Fruit fly (Drosophila melanogaster) whole organism, embryonic: ENCODE measurements around the gene DCP2.
A peak's percentile ranks its signal among the peaks of the same experiment; 100 is the strongest.

ENCODE experiments used
- Adf1 ChIP-seq: fragments of 200-800 bp; sonication (Bioruptor generic); IDR thresholded peaks from 2 replicates; pipeline ENCODE4 v1.3.6; 2022; ENCODE audit warnings: missing biosample characterization, missing genetic modification characterization
- C15 ChIP-seq: fragments of 200-800 bp; sonication (Bioruptor generic); IDR thresholded peaks from 3 replicates; pipeline ENCODE4 v1.3.6; 2022; ENCODE audit warnings: missing biosample characterization, missing genetic modification characterization
- CG1024 ChIP-seq: fragments of 200-800 bp; sonication (Bioruptor generic); IDR thresholded peaks from 2 replicates; pipeline ENCODE4 v1.3.6; 2022; ENCODE audit warnings: missing biosample characterization, missing genetic modification characterization
- CG10274 ChIP-seq: fragments of 200-800 bp; sonication (Bioruptor generic); optimal IDR thresholded peaks from 3 replicates; lab custom pipeline; 2017; ENCODE audit warnings: missing biosample characterization, mild to moderate bottlenecking, missing genetic modification characterization
- CG10543 ChIP-seq: fragments of 200-800 bp; sonication (Bioruptor generic); optimal IDR thresholded peaks from 3 replicates; lab custom pipeline; 2017; ENCODE audit warnings: missing biosample characterization, mild to moderate bottlenecking, missing genetic modification characterization, moderate library complexity
- CG11093 ChIP-seq: fragments of 200-800 bp; sonication (Bioruptor generic); IDR thresholded peaks from 3 replicates; pipeline ENCODE4 v1.3.6; 2022; ENCODE audit warnings: missing biosample characterization, missing genetic modification characterization
- CG18262 ChIP-seq: fragments of 200-800 bp; optimal IDR thresholded peaks from 3 replicates; lab custom pipeline; 2019; ENCODE audit warnings: missing biosample characterization, mild to moderate bottlenecking, missing genetic modification characterization, moderate library complexity
- CG2199 ChIP-seq: fragments of 200-800 bp; sonication (Bioruptor generic); IDR thresholded peaks from 3 replicates; pipeline ENCODE4 v1.3.6; 2022; ENCODE audit warnings: missing biosample characterization, missing genetic modification characterization
- CG30020 ChIP-seq: fragments of 200-800 bp; optimal IDR thresholded peaks from 2 replicates; lab custom pipeline; 2019; ENCODE audit warnings: missing biosample characterization, mild to moderate bottlenecking, missing genetic modification characterization, moderate library complexity
- CG30403 ChIP-seq: fragments of 200-800 bp; sonication (Bioruptor generic); optimal IDR thresholded peaks from 3 replicates; lab custom pipeline; 2016; ENCODE audit warnings: missing biosample characterization, missing genetic modification characterization
- CG4404 ChIP-seq: fragments of 200-800 bp; sonication (Bioruptor generic); IDR thresholded peaks from 2 replicates; pipeline ENCODE4 v1.3.6; 2022; ENCODE audit warnings: missing biosample characterization, missing genetic modification characterization
- CG4730 ChIP-seq: fragments of 200-800 bp; sonication (Bioruptor generic); IDR thresholded peaks from 2 replicates; pipeline ENCODE4 v1.3.6; 2022; ENCODE audit warnings: missing biosample characterization, missing genetic modification characterization
- CG7271 ChIP-seq: fragments of 200-800 bp; sonication (Bioruptor generic); optimal IDR thresholded peaks from 2 replicates; lab custom pipeline; 2018; ENCODE audit warnings: missing biosample characterization, mild to moderate bottlenecking, missing genetic modification characterization, moderate library complexity
- CG7928 ChIP-seq: fragments of 200-800 bp; sonication (Bioruptor generic); optimal IDR thresholded peaks from 2 replicates; lab custom pipeline; 2017; ENCODE audit warnings: missing biosample characterization, mild to moderate bottlenecking, missing genetic modification characterization
- CG8281 ChIP-seq: fragments of 200-800 bp; sonication (Bioruptor generic); optimal IDR thresholded peaks from 2 replicates; lab custom pipeline; 2018; ENCODE audit warnings: missing biosample characterization, mild to moderate bottlenecking, missing genetic modification characterization, moderate library complexity
- CG8290 ChIP-seq, 3 experiments: fragments of 200-800 bp; sonication (Bioruptor generic); optimal IDR thresholded peaks; 2 replicates each; lab custom pipeline; 2016 to 2019; ENCODE audit warnings: missing biosample characterization in 3 of 3, missing genetic modification characterization in 3 of 3, mild to moderate bottlenecking in 2 of 3, moderate library complexity in 1 of 3
- CG9727 ChIP-seq: fragments of 200-800 bp; sonication (Bioruptor generic); optimal IDR thresholded peaks from 3 replicates; lab custom pipeline; 2017; ENCODE audit warnings: missing biosample characterization, mild to moderate bottlenecking, missing genetic modification characterization
- HLH4C ChIP-seq: fragments of 200-800 bp; sonication (Bioruptor generic); IDR thresholded peaks from 3 replicates; pipeline ENCODE4 v1.3.6; 2022; ENCODE audit warnings: missing biosample characterization, missing genetic modification characterization; ENCODE audit not compliant: partially characterized antibody
- HLH54F ChIP-seq: fragments of 200-800 bp; sonication (Bioruptor generic); optimal IDR thresholded peaks from 3 replicates; lab custom pipeline; 2016; ENCODE audit warnings: missing biosample characterization, missing genetic modification characterization
- HmgZ ChIP-seq: fragments of 200-800 bp; sonication (Bioruptor generic); optimal IDR thresholded peaks from 2 replicates; lab custom pipeline; 2018; ENCODE audit warnings: missing biosample characterization, mild to moderate bottlenecking, missing genetic modification characterization
- Hmr ChIP-seq: fragments of 200-800 bp; sonication (Bioruptor generic); optimal IDR thresholded peaks from 3 replicates; lab custom pipeline; 2017; ENCODE audit warnings: mild to moderate bottlenecking, missing biosample characterization, missing genetic modification reagents, missing genetic modification characterization
- Lim3 ChIP-seq: fragments of 200-800 bp; sonication (Bioruptor generic); IDR thresholded peaks from 2 replicates; pipeline ENCODE4 v1.3.6; 2022; ENCODE audit warnings: missing biosample characterization, missing genetic modification characterization
- Lpt ChIP-seq: fragments of >200 bp; optimal IDR thresholded peaks from 2 replicates; lab custom pipeline; 2018; ENCODE audit warnings: missing biosample characterization, missing genetic modification characterization
- NK7.1 ChIP-seq: fragments of 200-800 bp; sonication (Bioruptor generic); optimal IDR thresholded peaks from 3 replicates; lab custom pipeline; 2016; ENCODE audit warnings: missing biosample characterization, missing genetic modification characterization
- NfI ChIP-seq: fragments of 200-800 bp; sonication (Bioruptor generic); optimal IDR thresholded peaks from 3 replicates; lab custom pipeline; 2018; ENCODE audit warnings: missing biosample characterization, mild to moderate bottlenecking, missing genetic modification characterization, moderate library complexity
- Side ChIP-seq: fragments of 200-800 bp; sonication (Bioruptor generic); optimal IDR thresholded peaks from 2 replicates; lab custom pipeline; 2016; ENCODE audit warnings: missing biosample characterization, missing genetic modification characterization
- Spps ChIP-seq: fragments of 200-800 bp; sonication (Bioruptor generic); optimal IDR thresholded peaks from 2 replicates; lab custom pipeline; 2018; ENCODE audit warnings: missing biosample characterization, mild to moderate bottlenecking, missing genetic modification characterization
- TFAM ChIP-seq: fragments of 200-800 bp; sonication (Bioruptor generic); optimal IDR thresholded peaks from 2 replicates; lab custom pipeline; 2017; ENCODE audit warnings: missing biosample characterization, missing genetic modification characterization, inconsistent platforms
- Xbp1 ChIP-seq: fragments of 200-800 bp; sonication (Bioruptor generic); optimal IDR thresholded peaks from 3 replicates; lab custom pipeline; 2016; ENCODE audit warnings: missing biosample characterization, mild to moderate bottlenecking, missing genetic modification characterization
- al ChIP-seq: fragments of 200-800 bp; sonication (Bioruptor generic); IDR thresholded peaks from 2 replicates; pipeline ENCODE4 v1.3.6; 2022; ENCODE audit warnings: missing biosample characterization, missing genetic modification characterization
- ase ChIP-seq: fragments of 200-800 bp; sonication (Bioruptor generic); IDR thresholded peaks from 3 replicates; pipeline ENCODE4 v1.3.6; 2022; ENCODE audit warnings: missing biosample characterization, missing genetic modification characterization
- ato ChIP-seq: fragments of 200-800 bp; sonication (Bioruptor generic); IDR thresholded peaks from 2 replicates; pipeline ENCODE4 v1.3.6; 2022; ENCODE audit warnings: missing biosample characterization, missing genetic modification characterization; ENCODE audit not compliant: partially characterized antibody
- ci ChIP-seq: fragments of 200-800 bp; sonication (Bioruptor generic); IDR thresholded peaks from 3 replicates; pipeline ENCODE4 v1.3.6; 2022; ENCODE audit warnings: missing biosample characterization, missing genetic modification characterization
- crp ChIP-seq, 2 experiments: fragments of 200-800 bp; sonication (Bioruptor generic); optimal IDR thresholded peaks; 2 replicates in 1 of 2; 3 replicates in 1 of 2; lab custom pipeline; 2017; ENCODE audit warnings: missing biosample characterization in 2 of 2, missing genetic modification characterization in 2 of 2, mild to moderate bottlenecking in 1 of 2, moderate library complexity in 1 of 2
- ewg ChIP-seq: fragments of 200-800 bp; sonication (Bioruptor generic); optimal IDR thresholded peaks from 3 replicates; lab custom pipeline; 2017; ENCODE audit warnings: mild to moderate bottlenecking, missing biosample characterization, missing genetic modification reagents, missing genetic modification characterization
- fd64A ChIP-seq: fragments of 200-800 bp; sonication (Bioruptor generic); optimal IDR thresholded peaks from 3 replicates; lab custom pipeline; 2018; ENCODE audit warnings: missing biosample characterization, mild to moderate bottlenecking, missing genetic modification characterization
- gt ChIP-seq: fragments of 200-800 bp; sonication (Bioruptor generic); IDR thresholded peaks from 2 replicates; pipeline ENCODE4 v1.3.6; 2022; ENCODE audit warnings: missing biosample characterization, missing genetic modification characterization
- h ChIP-seq: fragments of >200 bp; optimal IDR thresholded peaks from 2 replicates; lab custom pipeline; 2017
- jing ChIP-seq: fragments of 200-800 bp; sonication (Bioruptor generic); optimal IDR thresholded peaks from 2 replicates; lab custom pipeline; 2018; ENCODE audit warnings: missing biosample characterization, mild to moderate bottlenecking, missing genetic modification characterization
- otp ChIP-seq: fragments of 200-800 bp; sonication (Bioruptor generic); IDR thresholded peaks from 3 replicates; pipeline ENCODE4, ENCODE4 v1.3.6; 2022; ENCODE audit warnings: missing biosample characterization, missing genetic modification characterization
- peb ChIP-seq: fragments of 200-800 bp; sonication (Bioruptor generic); IDR thresholded peaks from 2 replicates; pipeline ENCODE4 v1.3.6; 2022; ENCODE audit warnings: missing biosample characterization, missing genetic modification characterization
- schlank ChIP-seq: fragments of 200-800 bp; sonication (Bioruptor generic); optimal IDR thresholded peaks from 2 replicates; lab custom pipeline; 2018; ENCODE audit warnings: missing biosample characterization, mild to moderate bottlenecking, missing genetic modification characterization
- scrt ChIP-seq: fragments of 200-800 bp; sonication (Bioruptor generic); optimal IDR thresholded peaks from 2 replicates; lab custom pipeline; 2018; ENCODE audit warnings: missing biosample characterization, mild to moderate bottlenecking, missing genetic modification characterization, moderate library complexity
- sisA ChIP-seq: fragments of 200-800 bp; sonication (Bioruptor generic); IDR thresholded peaks from 2 replicates; pipeline ENCODE4 v1.3.6; 2022; ENCODE audit warnings: missing biosample characterization, missing genetic modification characterization
- sr ChIP-seq: fragments of 200-800 bp; sonication (Bioruptor generic); IDR thresholded peaks from 3 replicates; pipeline ENCODE4 v1.3.6; 2022; ENCODE audit warnings: missing biosample characterization, missing genetic modification characterization
- stwl ChIP-seq: fragments of 200-800 bp; sonication (Bioruptor generic); optimal IDR thresholded peaks from 3 replicates; lab custom pipeline; 2018; ENCODE audit warnings: missing biosample characterization, mild to moderate bottlenecking, missing genetic modification characterization, moderate library complexity
- unpg ChIP-seq: fragments of 200-800 bp; sonication (Bioruptor generic); optimal IDR thresholded peaks from 3 replicates; lab custom pipeline; 2018; ENCODE audit warnings: missing biosample characterization, mild to moderate bottlenecking, missing genetic modification characterization, moderate library complexity
- usp ChIP-seq: fragments of >200 bp; optimal IDR thresholded peaks from 2 replicates; lab custom pipeline; 2017; ENCODE audit warnings: missing biosample characterization, missing genetic modification characterization
- zen2 ChIP-seq: fragments of 200-800 bp; sonication (Bioruptor generic); IDR thresholded peaks from 3 replicates; pipeline ENCODE4 v1.3.6; 2022; ENCODE audit warnings: missing biosample characterization, missing genetic modification characterization; ENCODE audit not compliant: partially characterized antibody

Gene DCP2

DNA sequence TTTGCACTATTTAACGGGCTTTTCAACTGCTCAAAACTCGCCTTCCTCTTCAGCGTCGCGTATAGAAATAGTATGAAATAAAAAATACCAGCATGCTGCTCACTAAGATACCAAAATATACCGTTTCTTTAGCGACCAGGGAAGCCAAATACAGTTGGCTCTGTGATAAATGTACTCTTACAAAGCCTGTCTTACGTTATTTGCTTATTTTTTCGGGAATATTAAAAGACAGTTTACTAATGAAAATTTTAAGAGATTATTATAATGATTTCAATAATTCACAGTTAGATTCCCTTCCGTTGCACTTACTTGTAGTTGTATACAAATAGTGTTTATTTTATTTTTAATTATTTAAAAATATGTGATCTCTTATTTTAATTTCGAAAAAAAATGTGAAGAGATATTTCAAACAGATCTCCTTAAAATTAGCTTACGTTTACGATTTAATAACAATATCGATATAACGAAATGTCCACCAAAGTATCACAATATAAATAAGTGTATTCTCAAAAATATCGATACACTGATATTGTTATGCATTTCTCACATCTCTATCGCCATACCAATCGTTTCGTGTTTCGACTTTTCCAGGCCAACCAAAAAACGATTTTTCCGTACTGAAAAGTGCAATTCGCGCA lies at the start of gene DCP2, which contains the start of gene dbo (continued):
- peak; percentile 70 for TF ChIP-seq CG30403 (GFP tag; lab: Kevin White, UChicago)
- TF ChIP-seq peb (GFP tag; lab: Robert Waterston, UW): no peak
- TF ChIP-seq zen2 (GFP tag; lab: Robert Waterston, UW): no peak; the same call in 1 of the 3 replicates
- TF ChIP-seq CG9727 (GFP tag; lab: Kevin White, UChicago): peak; percentile 41
- TF ChIP-seq CG4404 (GFP tag; lab: Robert Waterston, UW): 0 out of 2 replicates have a peak, but pooled peaks have one; percentile 19
- no peak for TF ChIP-seq usp (GFP tag; lab: Kevin White, UChicago)
- peak; percentile 4 for TF ChIP-seq ewg (GFP tag; lab: Kevin White, UChicago)
- TF ChIP-seq CG1024: 0 out of 2 replicates have a peak, but pooled peaks have one; percentile 0
- peak; percentile 69 for TF ChIP-seq sisA (GFP tag; lab: Robert Waterston, UW)
- no peak for TF ChIP-seq Spps (tag; lab: Kevin White, UChicago)
- peak; percentile 6 for TF ChIP-seq CG7271
- peak; percentile 69 for TF ChIP-seq CG30020 (tag; lab: Kevin White, UChicago)
- TF ChIP-seq stwl (tag; lab: Kevin White, UChicago): peak; percentile 27
- TF ChIP-seq TFAM (GFP tag; lab: Kevin White, UChicago): no peak
- peak; percentile 35 for TF ChIP-seq schlank (tag; lab: Kevin White, UChicago)
- peak; percentile 68 for TF ChIP-seq CG18262 (tag; lab: Kevin White, UChicago)
- peak; percentile 54 for TF ChIP-seq Hmr (GFP tag; lab: Kevin White, UChicago)
- no peak for TF ChIP-seq scrt (GFP tag; lab: Kevin White, UChicago)
- 0 out of 3 replicates have a peak, but pooled peaks have one; percentile 28 for TF ChIP-seq otp (GFP tag; lab: Robert Waterston, UW)
- peak; percentile 75 for TF ChIP-seq ci (GFP tag; lab: Robert Waterston, UW)
- peak; percentile 35; the same call in 1 of the 3 replicates for TF ChIP-seq CG11093 (GFP tag; lab: Robert Waterston, UW)
- TF ChIP-seq CG10274 (GFP tag; lab: Kevin White, UChicago): peak; percentile 2
- peak; percentile 75; the same call in 2 of the 3 replicates for TF ChIP-seq HLH4C
- no peak for TF ChIP-seq CG2199 (GFP tag; lab: Robert Waterston, UW)
- no peak for TF ChIP-seq Adf1
- no peak for TF ChIP-seq Lim3
- TF ChIP-seq HmgZ (tag; lab: Kevin White, UChicago): no peak
- peak; percentile 87 for TF ChIP-seq CG7928 (GFP tag; lab: Kevin White, UChicago)
- TF ChIP-seq Side: no peak
- TF ChIP-seq gt (GFP tag; lab: Robert Waterston, UW): no peak
- TF ChIP-seq Lpt (GFP tag; lab: Kevin White, UChicago): no peak
- TF ChIP-seq C15 (GFP tag; lab: Robert Waterston, UW): 0 out of 3 replicates have a peak, but pooled peaks have one; percentile 47
- TF ChIP-seq sr (GFP tag; lab: Robert Waterston, UW): no peak
- TF ChIP-seq al (GFP tag; lab: Robert Waterston, UW): peak; percentile 71
- peak; percentile 77 for TF ChIP-seq NfI (GFP tag; lab: Kevin White, UChicago)
- TF ChIP-seq fd64A: no peak
- TF ChIP-seq crp (GFP tag; optimal IDR thresholded peaks at IDR 0.05; lab: Kevin White, UChicago): no peak
- TF ChIP-seq h (lab: Kevin White, UChicago): no peak
- peak; percentile 77 for TF ChIP-seq Xbp1 (GFP tag; lab: Kevin White, UChicago)
- peak; percentile 71 for TF ChIP-seq CG10543 (GFP tag; lab: Kevin White, UChicago)
- peak; percentile 53; the same call in 2 of the 3 replicates for TF ChIP-seq ase
- no peak for TF ChIP-seq CG8281 (tag; lab: Kevin White, UChicago)
- no peak for TF ChIP-seq CG8290 (GFP tag; optimal IDR thresholded peaks at IDR 0.05; lab: Kevin White, UChicago)
- peak in 1 of 2 experiments; percentile 52 for TF ChIP-seq CG8290 (tag; optimal IDR thresholded peaks at IDR 0.05; lab: Kevin White, UChicago)
- TF ChIP-seq HLH54F (GFP tag; lab: Kevin White, UChicago): peak; percentile 49
- peak; percentile 54 for TF ChIP-seq ato (GFP tag; lab: Robert Waterston, UW)
- TF ChIP-seq unpg: peak; percentile 66
- TF ChIP-seq NK7.1 (GFP tag; lab: Kevin White, UChicago): no peak
- peak; percentile 61 for TF ChIP-seq CG4730
- no peak for TF ChIP-seq jing (GFP tag; lab: Kevin White, UChicago)
